Fruit fly (Drosophila melanogaster) whole organism, prepupa: ENCODE results near the gene CG17777.

Source experiments
- CG11294 ChIP-seq: fragments of 200-800 bp; sonication (Bioruptor generic); IDR thresholded peaks from 2 replicates; pipeline ENCODE4 v1.3.6; 2022; ENCODE audit warnings: missing biosample characterization, missing genetic modification characterization
- CG6276 ChIP-seq: fragments of 200-800 bp; sonication (Bioruptor generic); optimal IDR thresholded peaks from 2 replicates; lab custom pipeline; 2017; ENCODE audit warnings: missing biosample characterization, mild to moderate bottlenecking, missing genetic modification characterization
- spab ChIP-seq: fragments of 200-800 bp; sonication (Bioruptor generic); optimal IDR thresholded peaks from 2 replicates; lab custom pipeline; 2017; ENCODE audit warnings: missing biosample characterization, mild to moderate bottlenecking, missing genetic modification characterization, missing genetic modification reagents

dm6 chrX:2198272-2198571, 11.6 kb downstream of the CG17777 start:
- TF ChIP-seq spab (no peak), CG6276 (no peak), CG11294 (GFP tag; lab: Robert Waterston, UW) (no peak)
